Fruit fly (Drosophila melanogaster) whole organism, embryonic: ENCODE data around the gene CG33490.

Experiments used
- Adf1 ChIP-seq: fragments of 200-800 bp; sonication (Bioruptor generic); IDR thresholded peaks from 2 replicates; pipeline ENCODE4 v1.3.6; 2022; ENCODE audit warnings: missing biosample characterization, missing genetic modification characterization
- C15 ChIP-seq: fragments of 200-800 bp; sonication (Bioruptor generic); IDR thresholded peaks from 3 replicates; pipeline ENCODE4 v1.3.6; 2022; ENCODE audit warnings: missing biosample characterization, missing genetic modification characterization
- CG1024 ChIP-seq: fragments of 200-800 bp; sonication (Bioruptor generic); IDR thresholded peaks from 2 replicates; pipeline ENCODE4 v1.3.6; 2022; ENCODE audit warnings: missing biosample characterization, missing genetic modification characterization
- CG10565 ChIP-seq: fragments of 200-800 bp; sonication (Bioruptor generic); optimal IDR thresholded peaks from 3 replicates; lab custom pipeline; 2016; ENCODE audit warnings: missing biosample characterization, mild to moderate bottlenecking, missing genetic modification characterization
- CG11695 ChIP-seq: fragments of 200-800 bp; sonication (Bioruptor generic); IDR thresholded peaks from 3 replicates; pipeline ENCODE4 v1.3.6; 2022; ENCODE audit warnings: missing biosample characterization, missing genetic modification characterization
- CG1233 ChIP-seq: fragments of 200-800 bp; sonication (Bioruptor generic); optimal IDR thresholded peaks from 4 replicates; lab custom pipeline; 2018; ENCODE audit warnings: missing biosample characterization, mild to moderate bottlenecking, missing genetic modification characterization
- CG12769 ChIP-seq: fragments of 200-800 bp; sonication (Bioruptor generic); optimal IDR thresholded peaks from 2 replicates; lab custom pipeline; 2019; ENCODE audit warnings: missing biosample characterization, mild to moderate bottlenecking, missing genetic modification characterization, moderate library complexity
- CG14050 ChIP-seq: fragments of 200-800 bp; sonication (Bioruptor generic); IDR thresholded peaks from 3 replicates; pipeline ENCODE4 v1.3.6; 2022; ENCODE audit warnings: missing biosample characterization, missing genetic modification characterization
- CG14441 ChIP-seq: fragments of 200-800 bp; sonication (Bioruptor generic); IDR thresholded peaks from 2 replicates; pipeline ENCODE4 v1.3.6; 2022; ENCODE audit warnings: missing biosample characterization, missing genetic modification characterization
- CG18599 ChIP-seq: fragments of 200-800 bp; sonication (Bioruptor generic); optimal IDR thresholded peaks from 3 replicates; lab custom pipeline; 2017; ENCODE audit warnings: missing biosample characterization, missing genetic modification characterization, mild to moderate bottlenecking, moderate library complexity, missing genetic modification reagents
- CG2199 ChIP-seq: fragments of 200-800 bp; sonication (Bioruptor generic); IDR thresholded peaks from 3 replicates; pipeline ENCODE4 v1.3.6; 2022; ENCODE audit warnings: missing biosample characterization, missing genetic modification characterization
- CG2875 ChIP-seq: fragments of 200-800 bp; sonication (Bioruptor generic); optimal IDR thresholded peaks from 2 replicates; lab custom pipeline; 2017; ENCODE audit warnings: missing biosample characterization, mild to moderate bottlenecking, missing genetic modification characterization, missing genetic modification reagents
- CG31224 ChIP-seq: fragments of 200-800 bp; sonication (Bioruptor generic); IDR thresholded peaks from 2 replicates; pipeline ENCODE4 v1.3.6; 2022; ENCODE audit warnings: missing biosample characterization, missing genetic modification characterization
- CG34224 ChIP-seq: fragments of 200-800 bp; sonication (Bioruptor generic); IDR thresholded peaks from 3 replicates; pipeline ENCODE4 v1.3.6; 2022; ENCODE audit warnings: missing biosample characterization, missing genetic modification characterization; ENCODE audit not compliant: partially characterized antibody
- CG34422 ChIP-seq: fragments of 200-800 bp; sonication (Bioruptor generic); IDR thresholded peaks from 3 replicates; pipeline ENCODE4 v1.3.6; 2022; ENCODE audit warnings: missing biosample characterization, missing genetic modification characterization
- CG4617 ChIP-seq: fragments of 200-800 bp; sonication (Bioruptor generic); optimal IDR thresholded peaks from 3 replicates; lab custom pipeline; 2016; ENCODE audit warnings: missing biosample characterization, missing genetic modification characterization, borderline replicate concordance
- CG6791 ChIP-seq: fragments of 200-800 bp; sonication (Bioruptor generic); IDR thresholded peaks from 3 replicates; pipeline ENCODE4 v1.3.6; 2022; ENCODE audit warnings: missing biosample characterization, missing genetic modification characterization; ENCODE audit not compliant: partially characterized antibody
- CG8281 ChIP-seq: fragments of 200-800 bp; sonication (Bioruptor generic); optimal IDR thresholded peaks from 2 replicates; lab custom pipeline; 2018; ENCODE audit warnings: missing biosample characterization, mild to moderate bottlenecking, missing genetic modification characterization, moderate library complexity
- CG8924 ChIP-seq: fragments of 200-800 bp; optimal IDR thresholded peaks from 3 replicates; lab custom pipeline; 2019; ENCODE audit warnings: missing biosample characterization, mild to moderate bottlenecking, missing genetic modification characterization, moderate library complexity
- CG9437 ChIP-seq: fragments of 200-800 bp; sonication (Bioruptor generic); optimal IDR thresholded peaks from 2 replicates; lab custom pipeline; 2018; ENCODE audit warnings: missing biosample characterization, mild to moderate bottlenecking, missing genetic modification characterization
- Fer3 ChIP-seq: fragments of 200-800 bp; sonication (Bioruptor generic); optimal IDR thresholded peaks from 2 replicates; lab custom pipeline; 2018; ENCODE audit warnings: missing biosample characterization, mild to moderate bottlenecking, missing genetic modification characterization, moderate library complexity
- GATAe ChIP-seq: fragments of 200-800 bp; sonication (Bioruptor generic); conservative IDR thresholded peaks from 2 replicates; pipeline ENCODE4 v1.3.6; 2022; ENCODE audit warnings: missing biosample characterization, missing genetic modification characterization
- HLH54F ChIP-seq: fragments of 200-800 bp; sonication (Bioruptor generic); optimal IDR thresholded peaks from 3 replicates; lab custom pipeline; 2016; ENCODE audit warnings: missing biosample characterization, missing genetic modification characterization
- Hmr ChIP-seq: fragments of 200-800 bp; sonication (Bioruptor generic); optimal IDR thresholded peaks from 3 replicates; lab custom pipeline; 2017; ENCODE audit warnings: mild to moderate bottlenecking, missing biosample characterization, missing genetic modification reagents, missing genetic modification characterization
- Hmx ChIP-seq: fragments of 200-800 bp; sonication (Bioruptor generic); optimal IDR thresholded peaks from 2 replicates; lab custom pipeline; 2016; ENCODE audit warnings: missing biosample characterization, missing genetic modification characterization
- Jarid2 ChIP-seq: fragments of 200-800 bp; sonication (Bioruptor generic); optimal IDR thresholded peaks from 3 replicates; lab custom pipeline; 2017; ENCODE audit warnings: mild to moderate bottlenecking, missing biosample characterization, missing genetic modification reagents, missing genetic modification characterization
- Meics ChIP-seq: fragments of 200-800 bp; sonication (Bioruptor generic); optimal IDR thresholded peaks from 2 replicates; lab custom pipeline; 2017; ENCODE audit warnings: missing biosample characterization, mild to moderate bottlenecking, missing genetic modification characterization
- NC2α ChIP-seq: fragments of 200-800 bp; sonication (Bioruptor generic); optimal IDR thresholded peaks from 2 replicates; lab custom pipeline; 2016; ENCODE audit warnings: missing biosample characterization, missing genetic modification characterization
- NFAT ChIP-seq: fragments of 200-800 bp; sonication (Bioruptor generic); IDR thresholded peaks from 2 replicates; pipeline ENCODE4 v1.3.6; 2022; ENCODE audit warnings: missing biosample characterization, missing genetic modification characterization
- Oli ChIP-seq: fragments of 200-800 bp; sonication (Bioruptor generic); optimal IDR thresholded peaks from 2 replicates; lab custom pipeline; 2018; ENCODE audit warnings: missing biosample characterization, mild to moderate bottlenecking, missing genetic modification characterization, moderate library complexity
- Rx ChIP-seq: fragments of 200-800 bp; sonication (Bioruptor generic); IDR thresholded peaks from 2 replicates; pipeline ENCODE4 v1.3.6; 2022; ENCODE audit warnings: missing biosample characterization, missing genetic modification characterization
- Tbp ChIP-seq: fragments of >200 bp; optimal IDR thresholded peaks from 2 replicates; lab custom pipeline; 2018; ENCODE audit warnings: missing biosample characterization, missing genetic modification characterization
- chn ChIP-seq: fragments of 200-800 bp; sonication (Bioruptor generic); optimal IDR thresholded peaks from 2 replicates; lab custom pipeline; 2016; ENCODE audit warnings: missing biosample characterization, missing genetic modification characterization
- corto ChIP-seq: fragments of 200-800 bp; sonication (Bioruptor generic); optimal IDR thresholded peaks from 2 replicates; lab custom pipeline; 2016; ENCODE audit warnings: missing biosample characterization, mild to moderate bottlenecking, missing genetic modification characterization, moderate library complexity
- dm ChIP-seq: fragments of 200-800 bp; sonication (Bioruptor generic); optimal IDR thresholded peaks from 3 replicates; lab custom pipeline; 2016; ENCODE audit warnings: missing biosample characterization, missing genetic modification characterization
- esg ChIP-seq: fragments of 200-800 bp; sonication (Bioruptor generic); conservative IDR thresholded peaks from 2 replicates; pipeline ENCODE4 v1.3.6; 2022; ENCODE audit warnings: missing biosample characterization, missing genetic modification characterization
- eve ChIP-seq, 2 experiments: fragments of >200 bp; optimal IDR thresholded peaks; 2 replicates each; lab custom pipeline; 2017; ENCODE audit warnings: missing biosample characterization in 2 of 2, missing genetic modification characterization in 2 of 2
- gsb ChIP-seq: fragments of 200-800 bp; sonication (Bioruptor generic); IDR thresholded peaks from 2 replicates; pipeline ENCODE4 v1.3.6; 2022; ENCODE audit warnings: missing biosample characterization, missing genetic modification characterization
- luna ChIP-seq: fragments of 200-800 bp; sonication (Bioruptor generic); optimal IDR thresholded peaks from 2 replicates; lab custom pipeline; 2016; ENCODE audit warnings: missing biosample characterization, missing genetic modification characterization
- nmo ChIP-seq: fragments of 200-800 bp; sonication (Bioruptor generic); optimal IDR thresholded peaks from 2 replicates; lab custom pipeline; 2018; ENCODE audit warnings: missing biosample characterization, mild to moderate bottlenecking, missing genetic modification characterization, moderate library complexity
- pnt ChIP-seq: fragments of 200-800 bp; sonication (Bioruptor generic); optimal IDR thresholded peaks from 3 replicates; lab custom pipeline; 2016; ENCODE audit warnings: missing biosample characterization, missing genetic modification characterization
- ranshi ChIP-seq: fragments of 200-800 bp; sonication (Bioruptor generic); IDR thresholded peaks from 2 replicates; pipeline ENCODE4 v1.3.6; 2022; ENCODE audit warnings: missing biosample characterization, missing genetic modification characterization
- schlank ChIP-seq: fragments of 200-800 bp; sonication (Bioruptor generic); optimal IDR thresholded peaks from 2 replicates; lab custom pipeline; 2018; ENCODE audit warnings: missing biosample characterization, mild to moderate bottlenecking, missing genetic modification characterization
- sim ChIP-seq: fragments of 200-800 bp; sonication (Bioruptor generic); IDR thresholded peaks from 2 replicates; pipeline ENCODE4 v1.3.6; 2022; ENCODE audit warnings: missing biosample characterization, missing genetic modification characterization
- sima ChIP-seq: fragments of 200-800 bp; sonication (Bioruptor generic); optimal IDR thresholded peaks from 2 replicates; lab custom pipeline; 2016; ENCODE audit warnings: missing biosample characterization, missing genetic modification characterization
- sug ChIP-seq: fragments of 200-800 bp; optimal IDR thresholded peaks from 2 replicates; lab custom pipeline; 2019; ENCODE audit warnings: missing biosample characterization, mild to moderate bottlenecking, missing genetic modification characterization, moderate library complexity
- tna ChIP-seq: fragments of 200-800 bp; sonication (Bioruptor generic); IDR thresholded peaks from 2 replicates; pipeline ENCODE4 v1.3.6; 2022; ENCODE audit warnings: missing biosample characterization, missing genetic modification characterization; ENCODE audit not compliant: partially characterized antibody
- usp ChIP-seq: fragments of >200 bp; optimal IDR thresholded peaks from 2 replicates; lab custom pipeline; 2017; ENCODE audit warnings: missing biosample characterization, missing genetic modification characterization
- zen2 ChIP-seq: fragments of 200-800 bp; sonication (Bioruptor generic); IDR thresholded peaks from 3 replicates; pipeline ENCODE4 v1.3.6; 2022; ENCODE audit warnings: missing biosample characterization, missing genetic modification characterization; ENCODE audit not compliant: partially characterized antibody
- zfh1 ChIP-seq: fragments of 200-800 bp; sonication (Bioruptor generic); IDR thresholded peaks from 3 replicates; pipeline ENCODE4 v1.3.6; 2022; ENCODE audit warnings: missing biosample characterization, missing genetic modification characterization

The CG33490 gene

dm6 chr3L:11533704-11534319 lies 40.7 kb downstream of the CG33490 start (continued):
- TF ChIP-seq esg (GFP tag; lab: Robert Waterston, UW) (no peak), CG8281 (tag; lab: Kevin White, UChicago) (peak; percentile 16), gsb (GFP tag; lab: Robert Waterston, UW) (no peak), CG1233 (GFP tag; lab: Kevin White, UChicago) (peak; percentile 34), dm (peak; percentile 5), CG4617 (GFP tag; lab: Kevin White, UChicago) (no peak), CG12769 (peak; percentile 33), luna (GFP tag; lab: Kevin White, UChicago) (no peak), zen2 (GFP tag; lab: Robert Waterston, UW) (no peak), sug (peak; percentile 35), eve (GFP tag; optimal IDR thresholded peaks at IDR 0.05; lab: Kevin White, UChicago) (peak in 1 of 2 experiments; percentile 80), Fer3 (tag; lab: Kevin White, UChicago) (peak; percentile 41), usp (GFP tag; lab: Kevin White, UChicago) (no peak), tna (no peak), Jarid2 (GFP tag; lab: Kevin White, UChicago) (no peak), schlank (tag; lab: Kevin White, UChicago) (peak; percentile 23), GATAe (no peak), CG11695 (GFP tag; lab: Robert Waterston, UW) (no peak), chn (GFP tag; lab: Kevin White, UChicago) (no peak), CG14441 (GFP tag; lab: Robert Waterston, UW) (no peak), CG10565 (GFP tag; lab: Kevin White, UChicago) (no peak), Meics (peak; percentile 68), CG6791 (GFP tag; lab: Robert Waterston, UW) (no peak), CG9437 (peak; percentile 30), CG34224 (0 out of 3 replicates have a peak, but pooled peaks have one; percentile 14), Rx (GFP tag; lab: Robert Waterston, UW) (no peak), CG34422 (0 out of 3 replicates have a peak, but pooled peaks have one; percentile 37), ranshi (no peak), Hmr (GFP tag; lab: Kevin White, UChicago) (peak; percentile 58), CG8924 (tag; lab: Kevin White, UChicago) (peak; percentile 63), pnt (peak; percentile 36), CG14050 (peak; percentile 42; the same call in 2 of the 3 replicates), nmo (GFP tag; lab: Kevin White, UChicago) (peak; percentile 45), NFAT (GFP tag; lab: Robert Waterston, UW) (peak; percentile 4; the same call in 1 of the 2 replicates), HLH54F (GFP tag; lab: Kevin White, UChicago) (peak; percentile 9), sim (no peak), CG1024 (GFP tag; lab: Robert Waterston, UW) (no peak), zfh1 (no peak), Adf1 (GFP tag; lab: Robert Waterston, UW) (no peak), CG18599 (GFP tag; lab: Kevin White, UChicago) (peak; percentile 69), NC2α (GFP tag; lab: Kevin White, UChicago) (peak; percentile 11), Oli (tag; lab: Kevin White, UChicago) (peak; percentile 54), Tbp (no peak), sima (GFP tag; lab: Kevin White, UChicago) (no peak), Hmx (no peak), corto (GFP tag; lab: Kevin White, UChicago) (no peak), CG2875 (GFP tag; lab: Kevin White, UChicago) (no peak), CG2199 (GFP tag; lab: Robert Waterston, UW) (no peak), C15 (GFP tag; lab: Robert Waterston, UW) (no peak), CG31224 (GFP tag; lab: Robert Waterston, UW) (0 out of 2 replicates have a peak, but pooled peaks have one; percentile 7)
